Worm (Caenorhabditis elegans): Measurements from ENCODE around the gene del-7.

The del-7 gene

DNA sequence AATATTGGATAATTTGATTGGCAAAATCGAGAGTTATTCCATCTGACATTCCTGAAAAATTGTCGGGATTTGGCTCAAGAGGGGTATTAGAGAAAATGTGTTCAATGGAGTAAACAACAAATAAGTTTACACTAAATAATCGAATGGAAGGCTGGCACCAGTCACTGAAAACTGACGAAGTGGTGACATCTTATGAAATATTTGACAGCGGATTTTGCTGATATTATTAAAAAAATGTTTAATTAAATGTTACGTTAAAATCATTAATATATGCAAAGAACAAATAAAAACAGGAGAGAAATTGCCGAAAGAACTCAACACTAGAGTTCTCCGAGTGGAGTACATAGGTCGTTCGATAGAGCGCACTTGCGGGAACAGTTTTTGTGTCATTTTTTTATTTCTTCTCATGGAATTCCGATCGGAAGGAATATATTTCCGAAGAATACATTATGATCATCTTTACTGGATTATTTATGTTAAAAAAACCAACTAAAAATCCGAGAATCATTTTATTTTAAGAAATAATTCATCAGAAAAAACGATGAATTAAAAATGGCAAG is 25.4 kb downstream of the del-7 start, which contains the start of gene tag-322 (continued):
- TF ChIP-seq egl-44 (GFP tag; IDR thresholded peaks at IDR 0.05) (no peak), ztf-25 (GFP tag; IDR thresholded peaks at IDR 0.05) (no peak), mcd-1 (GFP tag; IDR thresholded peaks at IDR 0.05) (peak; percentile 93), madf-10 (tag; optimal IDR thresholded peaks at IDR 0.05) (no peak), ztf-26 (tag; optimal IDR thresholded peaks at IDR 0.05) (no peak), lsl-1 (GFP tag; optimal IDR thresholded peaks at IDR 0.05) (peak; percentile 19), die-1 (tag; optimal IDR thresholded peaks at IDR 0.05) (no peak), lsy-27 (tag; optimal IDR thresholded peaks at IDR 0.05; ENCODE audit: borderline replicate concordance, insufficient read depth) (no peak), nhr-90 (tag; optimal IDR thresholded peaks at IDR 0.05) (no peak), F52B5.7 (tag; optimal IDR thresholded peaks at IDR 0.05) (no peak), egrh-3 (GFP tag; IDR thresholded peaks at IDR 0.05) (no peak), Y56A3A.18 (GFP tag; IDR thresholded peaks at IDR 0.05) (no peak), lir-1 (GFP tag; conservative IDR thresholded peaks at IDR 0.05) (no peak), B0035.1 (tag; optimal IDR thresholded peaks at IDR 0.05) (no peak), K11D2.4 (GFP tag; IDR thresholded peaks at IDR 0.05) (no peak), rpc-1 (optimal IDR thresholded peaks at IDR 0.05) (no peak), rpc-1 (tag; optimal IDR thresholded peaks at IDR 0.05) (no peak), F22D6.2 (tag; optimal IDR thresholded peaks at IDR 0.05) (no peak), akir-1 (GFP tag; optimal IDR thresholded peaks at IDR 0.05) (no peak), tbx-9 (tag; optimal IDR thresholded peaks at IDR 0.05; ENCODE audit: borderline replicate concordance) (no peak), attf-3 (GFP tag; conservative IDR thresholded peaks at IDR 0.05) (no peak), ztf-6 (GFP tag; IDR thresholded peaks at IDR 0.05) (no peak), F33H1.4 (GFP tag; IDR thresholded peaks at IDR 0.05) (peak; percentile 47; the same call in 1 of the 2 replicates), Y95B8A.8 (GFP tag; IDR thresholded peaks at IDR 0.05) (no peak), lag-1 (GFP tag; IDR thresholded peaks at IDR 0.05) (no peak), ceh-100 (GFP tag; IDR thresholded peaks at IDR 0.05) (0 out of 2 replicates have a peak, but pooled peaks have one; percentile 24), madf-8 (GFP tag; conservative IDR thresholded peaks at IDR 0.05) (no peak), B0336.3 (GFP tag; IDR thresholded peaks at IDR 0.05) (0 out of 2 replicates have a peak, but pooled peaks have one; percentile 39), ceh-91 (GFP tag; IDR thresholded peaks at IDR 0.05) (no peak), ceh-79 (tag; optimal IDR thresholded peaks at IDR 0.05) (no peak), B0261.1 (tag; optimal IDR thresholded peaks at IDR 0.05) (no peak), somi-1 (GFP tag; optimal IDR thresholded peaks at IDR 0.05) (no peak), lin-54 (GFP tag; optimal IDR thresholded peaks at IDR 0.05) (no peak), zim-3 (tag; optimal IDR thresholded peaks at IDR 0.05) (no peak), sdz-38 (tag; optimal IDR thresholded peaks at IDR 0.05) (no peak), T07F8.4 (tag; optimal IDR thresholded peaks at IDR 0.05) (no peak), B0019.2 (GFP tag; conservative IDR thresholded peaks at IDR 0.05) (no peak), ets-4 (GFP tag; optimal IDR thresholded peaks at IDR 0.05) (no peak), nfya-1 (tag; optimal IDR thresholded peaks at IDR 0.05; ENCODE audit: borderline replicate concordance, insufficient read depth) (no peak), nfyb-1 (GFP tag; IDR thresholded peaks at IDR 0.05) (peak; percentile 62; the same call in 1 of the 2 replicates), mel-28 (tag; optimal IDR thresholded peaks at IDR 0.05; ENCODE audit: borderline replicate concordance) (no peak), cebp-2 (GFP tag; IDR thresholded peaks at IDR 0.05) (no peak), ceh-27 (GFP tag; optimal IDR thresholded peaks at IDR 0.05) (peak; percentile 1), ztf-22 (GFP tag; optimal IDR thresholded peaks at IDR 0.05) (no peak), aptf-2 (GFP tag; conservative IDR thresholded peaks at IDR 0.05) (no peak), ama-1 (optimal IDR thresholded peaks at IDR 0.05) (no peak), ama-1 (GFP tag; optimal IDR thresholded peaks at IDR 0.05) (no peak), sea-2 (GFP tag; IDR thresholded peaks at IDR 0.05) (no peak), him-1 (tag; optimal IDR thresholded peaks at IDR 0.05) (no peak), hrde-1 (tag; optimal IDR thresholded peaks at IDR 0.05; ENCODE audit: borderline replicate concordance) (no peak)
